Fruit fly (Drosophila melanogaster): ENCODE data around the gene CG42724.

Gene CG42724

dm6 chr3R:6397611-6398092 is 29.6 kb upstream of the CG42724 start (continued):
- no peak for TF ChIP-seq CG12299 (tag; optimal IDR thresholded peaks at IDR 0.05)
- TF ChIP-seq Hr3 (GFP tag; optimal IDR thresholded peaks at IDR 0.05): no peak
- no peak for TF ChIP-seq Ets97D (GFP tag; optimal IDR thresholded peaks at IDR 0.05)
- TF ChIP-seq gsb-n (tag; optimal IDR thresholded peaks at IDR 0.05): no peak
- TF ChIP-seq z (GFP tag; IDR thresholded peaks at IDR 0.05): no peak
- TF ChIP-seq br (optimal IDR thresholded peaks at IDR 0.05): no peak
- TF ChIP-seq NfI (GFP tag; optimal IDR thresholded peaks at IDR 0.05): peak; percentile 34
- TF ChIP-seq tgo (GFP tag; IDR thresholded peaks at IDR 0.05): no peak; the same call in 1 of the 3 replicates
- TF ChIP-seq CG8089 (GFP tag; optimal IDR thresholded peaks at IDR 0.05): no peak
- no peak for TF ChIP-seq chm (GFP tag; IDR thresholded peaks at IDR 0.05)
- no peak for TF ChIP-seq Dad (GFP tag; optimal IDR thresholded peaks at IDR 0.05)
- TF ChIP-seq CG6854 (GFP tag; optimal IDR thresholded peaks at IDR 0.05): no peak
- TF ChIP-seq CG7963 (GFP tag; IDR thresholded peaks at IDR 0.05; ENCODE audit: partially characterized antibody): peak; percentile 55; the same call in 1 of the 3 replicates
- TF ChIP-seq Atf3 (GFP tag; optimal IDR thresholded peaks at IDR 0.05): no peak
- no peak for TF ChIP-seq CG11560 (tag; IDR thresholded peaks at IDR 0.05)
- TF ChIP-seq zfh2 (GFP tag; optimal IDR thresholded peaks at IDR 0.05): peak; percentile 47
- TF ChIP-seq CG10267 (tag; optimal IDR thresholded peaks at IDR 0.05): no peak
- no peak for TF ChIP-seq MTF-1 (GFP tag; optimal IDR thresholded peaks at IDR 0.05; ENCODE audit: borderline replicate concordance)
- no peak for TF ChIP-seq org-1 (GFP tag; optimal IDR thresholded peaks at IDR 0.05)
- TF ChIP-seq CG30020 (tag; optimal IDR thresholded peaks at IDR 0.05): no peak
- no peak for TF ChIP-seq Stat92E (GFP tag; optimal IDR thresholded peaks at IDR 0.05)
- peak; percentile 45 for TF ChIP-seq CG7786 (GFP tag; optimal IDR thresholded peaks at IDR 0.05)
- no peak for TF ChIP-seq CG18764 (GFP tag; optimal IDR thresholded peaks at IDR 0.05)
- TF ChIP-seq CG13424 (tag; optimal IDR thresholded peaks at IDR 0.05): peak; percentile 40
- TF ChIP-seq CG12391 (tag; optimal IDR thresholded peaks at IDR 0.05): peak; percentile 20
- no peak for TF ChIP-seq CkIIα-i1 (GFP tag; IDR thresholded peaks at IDR 0.05)
- TF ChIP-seq bab2 (GFP tag; optimal IDR thresholded peaks at IDR 0.05): no peak
- TF ChIP-seq CG8388 (GFP tag; optimal IDR thresholded peaks at IDR 0.05): no peak
- TF ChIP-seq CG16863 (GFP tag; optimal IDR thresholded peaks at IDR 0.05): no peak
- TF ChIP-seq Ravus (GFP tag; IDR thresholded peaks at IDR 0.05): no peak
- TF ChIP-seq CG1602 (GFP tag; optimal IDR thresholded peaks at IDR 0.05): no peak
- TF ChIP-seq Fer3 (tag; optimal IDR thresholded peaks at IDR 0.05): peak; percentile 27
- TF ChIP-seq Side (GFP tag; optimal IDR thresholded peaks at IDR 0.05): no peak
- TF ChIP-seq fru (optimal IDR thresholded peaks at IDR 0.05): no peak
- no peak for TF ChIP-seq Poxn (GFP tag; IDR thresholded peaks at IDR 0.05)
- peak; percentile 48 for TF ChIP-seq CoRest (tag; optimal IDR thresholded peaks at IDR 0.05)
- peak; percentile 36; the same call in 1 of the 3 replicates for TF ChIP-seq CG17361 (GFP tag; IDR thresholded peaks at IDR 0.05)
- TF ChIP-seq Doc2 (GFP tag; IDR thresholded peaks at IDR 0.05): no peak
- TF ChIP-seq Ada2b (GFP tag; IDR thresholded peaks at IDR 0.05): no peak
- no peak for TF ChIP-seq CG11723 (GFP tag; optimal IDR thresholded peaks at IDR 0.05)
- no peak for TF ChIP-seq sna (GFP tag; IDR thresholded peaks at IDR 0.05; ENCODE audit: partially characterized antibody)
- peak; percentile 2 for TF ChIP-seq CG4424 (GFP tag; optimal IDR thresholded peaks at IDR 0.05)
- TF ChIP-seq Hand (GFP tag; optimal IDR thresholded peaks at IDR 0.05): no peak
- TF ChIP-seq Mad (GFP tag; optimal IDR thresholded peaks at IDR 0.05): no peak
- peak; percentile 61 for TF ChIP-seq row (GFP tag; IDR thresholded peaks at IDR 0.05)
- no peak for TF ChIP-seq Antp (GFP tag; optimal IDR thresholded peaks at IDR 0.05)
- TF ChIP-seq chinmo (GFP tag; IDR thresholded peaks at IDR 0.05; ENCODE audit: partially characterized antibody): 0 out of 4 replicates have a peak, but pooled peaks have one; percentile 61
- TF ChIP-seq phol (tag; optimal IDR thresholded peaks at IDR 0.05): peak; percentile 2
- TF ChIP-seq Taf1 (GFP tag; IDR thresholded peaks at IDR 0.05): no peak
- TF ChIP-seq chn (GFP tag; optimal IDR thresholded peaks at IDR 0.05): no peak
- no peak for TF ChIP-seq sc (optimal IDR thresholded peaks at IDR 0.05)
- no peak for TF ChIP-seq sc (GFP tag; optimal IDR thresholded peaks at IDR 0.05)
